Worm (Caenorhabditis elegans) whole organism, young adult: ENCODE data around the gene F17C11.26.
A peak's percentile ranks its signal among the peaks of the same experiment; 100 is the strongest.

Source experiments
- B0035.1 ChIP-seq: sonication (generic microtip); optimal IDR thresholded peaks from 2 replicates; lab custom pipeline; 2016; ENCODE audit warnings: missing genetic modification characterization, mild to moderate bottlenecking, missing compliant biosample characterization, missing genotype, missing genetic modification reagents
- B0336.3 ChIP-seq: fragments of 200-800 bp; sonication (Bioruptor generic); IDR thresholded peaks from 2 replicates; pipeline ENCODE4 v1.3.6; 2022; ENCODE audit warnings: missing genetic modification characterization, missing compliant biosample characterization
- C17E4.6 ChIP-seq: fragments of 200-800 bp; sonication (Bioruptor generic); IDR thresholded peaks from 2 replicates; pipeline ENCODE4 v1.3.6; 2022; ENCODE audit warnings: missing genetic modification reagents, missing genetic modification characterization, missing compliant biosample characterization
- D2030.7 ChIP-seq: fragments of 200-800 bp; sonication (Bioruptor generic); IDR thresholded peaks from 2 replicates; pipeline ENCODE4 v1.3.6; 2022; ENCODE audit warnings: missing genetic modification reagents, missing genetic modification characterization, missing compliant biosample characterization
- F39B2.1 ChIP-seq: fragments of 200-800 bp; sonication (Bioruptor generic); IDR thresholded peaks from 2 replicates; pipeline ENCODE4 v1.3.6; 2022; ENCODE audit warnings: missing genetic modification reagents, missing genetic modification characterization, missing compliant biosample characterization
- F49E8.2 ChIP-seq: sonication (generic microtip); optimal IDR thresholded peaks from 3 replicates; lab custom pipeline; 2017; ENCODE audit warnings: missing genetic modification characterization, mild to moderate bottlenecking, missing compliant biosample characterization, antibody characterized with exemption, moderate library complexity; ENCODE audit not compliant: insufficient read depth
- T07F8.4 ChIP-seq: sonication (generic microtip); optimal IDR thresholded peaks from 2 replicates; lab custom pipeline; 2016; ENCODE audit warnings: mild to moderate bottlenecking, missing genetic modification characterization, moderate library complexity, missing compliant biosample characterization
- Y95B8A.8 ChIP-seq: fragments of 200-800 bp; sonication (Bioruptor generic); IDR thresholded peaks from 2 replicates; pipeline ENCODE4 v1.3.6; 2022; ENCODE audit warnings: missing genetic modification reagents, missing genetic modification characterization, missing compliant biosample characterization
- ZK185.1 ChIP-seq: sonication (generic microtip); optimal IDR thresholded peaks from 2 replicates; lab custom pipeline; 2016; ENCODE audit warnings: mild to moderate bottlenecking, missing genetic modification characterization, missing compliant biosample characterization; ENCODE audit not compliant: poor library complexity, severe bottlenecking
- ama-1 ChIP-seq, 3 experiments: fragments of 150-350 bp in 1 of 3; sonication (generic microtip) in 2 of 3; optimal IDR thresholded peaks; 2 replicates each; lab custom pipeline; 2014 to 2018; ENCODE audit warnings: missing biosample characterization in 2 of 3, missing genetic modification characterization in 2 of 3, missing genetic modification reagents in 2 of 3
- aptf-3 ChIP-seq: fragments of 200-800 bp; sonication (Bioruptor generic); IDR thresholded peaks from 2 replicates; pipeline ENCODE4 v1.3.6; 2022; ENCODE audit warnings: missing genetic modification characterization, missing compliant biosample characterization
- attf-5 ChIP-seq: fragments of 200-800 bp; sonication (Bioruptor generic); optimal IDR thresholded peaks from 2 replicates; lab custom pipeline; 2018; ENCODE audit warnings: mild to moderate bottlenecking, missing genetic modification characterization, missing compliant biosample characterization
- cebp-2 ChIP-seq: fragments of 200-800 bp; sonication (Bioruptor generic); IDR thresholded peaks from 2 replicates; pipeline ENCODE4 v1.3.6; 2022; ENCODE audit warnings: missing genetic modification characterization, missing compliant biosample characterization
- chd-7 ChIP-seq: sonication (generic microtip); optimal IDR thresholded peaks from 2 replicates; lab custom pipeline; 2016; ENCODE audit warnings: mild to moderate bottlenecking, missing genetic modification characterization, moderate library complexity, missing compliant biosample characterization
- ets-4 ChIP-seq: fragments of 200-800 bp; sonication (Bioruptor generic); optimal IDR thresholded peaks from 2 replicates; lab custom pipeline; 2018; ENCODE audit warnings: mild to moderate bottlenecking, missing genetic modification characterization, missing compliant biosample characterization
- hmg-1.2 ChIP-seq: fragments of 200-800 bp; sonication (Bioruptor generic); IDR thresholded peaks from 2 replicates; pipeline ENCODE4 v1.3.6; 2022; ENCODE audit warnings: missing genetic modification reagents, missing genetic modification characterization, missing compliant biosample characterization
- hmg-20 ChIP-seq: fragments of 200-800 bp; sonication (Bioruptor generic); IDR thresholded peaks from 2 replicates; pipeline ENCODE4 v1.3.6; 2022; ENCODE audit warnings: missing genetic modification reagents, missing genetic modification characterization, missing compliant biosample characterization
- hrde-1 ChIP-seq: sonication (generic microtip); optimal IDR thresholded peaks from 2 replicates; lab custom pipeline; 2016; ENCODE audit warnings: missing genetic modification characterization, mild to moderate bottlenecking, missing compliant biosample characterization, moderate library complexity, missing genotype, missing genetic modification reagents, borderline replicate concordance
- hsf-1 ChIP-seq: fragments of 200-800 bp; sonication (Bioruptor generic); IDR thresholded peaks from 2 replicates; pipeline ENCODE4 v1.3.6; 2022; ENCODE audit warnings: missing genetic modification reagents, missing genetic modification characterization, missing compliant biosample characterization
- lag-1 ChIP-seq: fragments of 200-800 bp; sonication (Bioruptor generic); IDR thresholded peaks from 2 replicates; pipeline ENCODE4 v1.3.6; 2022; ENCODE audit warnings: missing genetic modification reagents, missing genetic modification characterization, missing compliant biosample characterization
- let-607 ChIP-seq, 2 experiments: fragments of 200-800 bp in 1 of 2; sonication (Bioruptor generic) in 1 of 2; sonication (generic microtip) in 1 of 2; optimal IDR thresholded peaks; 2 replicates each; lab custom pipeline; 2016 to 2018; ENCODE audit warnings: mild to moderate bottlenecking in 2 of 2, missing compliant biosample characterization in 2 of 2, missing genetic modification characterization in 2 of 2, moderate library complexity in 2 of 2, missing genotype in 1 of 2
- lin-26 ChIP-seq: fragments of 200-800 bp; sonication (Bioruptor generic); IDR thresholded peaks from 2 replicates; pipeline ENCODE4 v1.3.6; 2022; ENCODE audit warnings: missing genetic modification reagents, missing genetic modification characterization, missing compliant biosample characterization
- lin-35 ChIP-seq, 3 experiments: fragments of 150-350 bp in 2 of 3; sonication (generic microtip) in 1 of 3; optimal IDR thresholded peaks; 2 replicates each; lab custom pipeline; 2014 to 2018; ENCODE audit warnings: missing biosample characterization in 3 of 3, missing genetic modification characterization in 3 of 3, missing genetic modification reagents in 3 of 3
- lin-54 ChIP-seq: fragments of 200-800 bp; sonication (Bioruptor generic); optimal IDR thresholded peaks from 2 replicates; lab custom pipeline; 2018; ENCODE audit warnings: mild to moderate bottlenecking, missing genetic modification characterization, missing compliant biosample characterization
- lir-1 ChIP-seq: fragments of 200-800 bp; sonication (Bioruptor generic); conservative IDR thresholded peaks from 2 replicates; pipeline ENCODE4 v1.3.6; 2022; ENCODE audit warnings: missing genetic modification reagents, missing genetic modification characterization, missing compliant biosample characterization
- madf-3 ChIP-seq: fragments of 200-800 bp; sonication (Bioruptor generic); IDR thresholded peaks from 2 replicates; pipeline ENCODE4 v1.3.6; 2022; ENCODE audit warnings: missing genetic modification reagents, missing genetic modification characterization, missing compliant biosample characterization
- madf-6 ChIP-seq: fragments of 200-800 bp; sonication (Bioruptor generic); IDR thresholded peaks from 2 replicates; pipeline ENCODE4 v1.3.6; 2022; ENCODE audit warnings: missing genetic modification reagents, missing genetic modification characterization, missing compliant biosample characterization
- mcd-1 ChIP-seq: fragments of 200-800 bp; sonication (Bioruptor generic); IDR thresholded peaks from 2 replicates; pipeline ENCODE4 v1.3.6; 2022; ENCODE audit warnings: missing genetic modification reagents, missing genetic modification characterization, missing compliant biosample characterization
- nfyb-1 ChIP-seq: fragments of 200-800 bp; sonication (Bioruptor generic); IDR thresholded peaks from 2 replicates; pipeline ENCODE4 v1.3.6; 2022; ENCODE audit warnings: missing genetic modification reagents, missing genetic modification characterization, missing compliant biosample characterization
- pbrm-1 ChIP-seq: fragments of 200-800 bp; sonication (Bioruptor generic); IDR thresholded peaks from 2 replicates; pipeline ENCODE4 v1.3.6; 2022; ENCODE audit warnings: missing genetic modification reagents, missing genetic modification characterization, missing compliant biosample characterization
- pha-4 ChIP-seq: fragments of 150-350 bp; sonication (generic microtip); optimal IDR thresholded peaks from 2 replicates; lab custom pipeline; 2014; ENCODE audit warnings: missing biosample characterization, missing genetic modification reagents, missing genetic modification characterization
- repo-1 ChIP-seq: sonication (generic microtip); optimal IDR thresholded peaks from 2 replicates; lab custom pipeline; 2017; ENCODE audit warnings: mild to moderate bottlenecking, missing genetic modification characterization, missing compliant biosample characterization
- sdz-38 ChIP-seq: sonication (generic microtip); optimal IDR thresholded peaks from 2 replicates; lab custom pipeline; 2016; ENCODE audit warnings: missing genotype, missing genetic modification characterization, missing compliant biosample characterization
- sea-2 ChIP-seq: fragments of 200-800 bp; sonication (Bioruptor generic); IDR thresholded peaks from 2 replicates; pipeline ENCODE4 v1.3.6; 2022; ENCODE audit warnings: missing genetic modification characterization, missing compliant biosample characterization
- snpc-4 ChIP-seq, 5 experiments: fragments of 150-350 bp in 1 of 5; sonication (generic microtip) in 4 of 5; optimal IDR thresholded peaks; 2 replicates each; lab custom pipeline; 2014 to 2018; ENCODE audit warnings: missing genetic modification characterization in 5 of 5, missing biosample characterization in 3 of 5, antibody characterized with exemption in 2 of 5, mild to moderate bottlenecking in 2 of 5, missing compliant biosample characterization in 2 of 5, missing genotype in 2 of 5, moderate library complexity in 2 of 5, missing genetic modification reagents in 1 of 5
- somi-1 ChIP-seq: fragments of 200-800 bp; sonication (Bioruptor generic); optimal IDR thresholded peaks from 2 replicates; lab custom pipeline; 2018; ENCODE audit warnings: mild to moderate bottlenecking, missing genetic modification characterization, missing compliant biosample characterization
- tlf-1 ChIP-seq: fragments of 200-800 bp; sonication (Bioruptor generic); optimal IDR thresholded peaks from 2 replicates; lab custom pipeline; 2018; ENCODE audit warnings: mild to moderate bottlenecking, missing genetic modification characterization, missing compliant biosample characterization
- unc-130 ChIP-seq: sonication (generic microtip); optimal IDR thresholded peaks from 2 replicates; lab custom pipeline; 2016; ENCODE audit warnings: missing genetic modification reagents, missing genetic modification characterization, missing compliant biosample characterization
- unc-62 ChIP-seq: fragments of 150-350 bp; optimal IDR thresholded peaks from 2 replicates; lab custom pipeline; 2014; ENCODE audit warnings: missing biosample characterization, missing genetic modification reagents, missing genetic modification characterization
- zfh-2 ChIP-seq: fragments of 200-800 bp; sonication (Bioruptor generic); conservative IDR thresholded peaks from 2 replicates; pipeline ENCODE4 v1.3.6; 2022; ENCODE audit warnings: missing genetic modification reagents, missing genetic modification characterization, missing compliant biosample characterization
- zim-3 ChIP-seq: sonication (generic microtip); optimal IDR thresholded peaks from 2 replicates; lab custom pipeline; 2017; ENCODE audit warnings: mild to moderate bottlenecking, missing genetic modification characterization, moderate library complexity, missing compliant biosample characterization
- ztf-22 ChIP-seq: fragments of 200-800 bp; sonication (Bioruptor generic); optimal IDR thresholded peaks from 2 replicates; lab custom pipeline; 2018; ENCODE audit warnings: mild to moderate bottlenecking, missing genetic modification characterization, moderate library complexity, missing compliant biosample characterization

F17C11.26 gene

ce11 chrV:10966874-10967273, 25.6 kb downstream of the F17C11.26 start:
- TF ChIP-seq madf-6 (GFP tag; lab: Robert Waterston, UW), result peak; percentile 45; the same call in 1 of the 2 replicates
- TF ChIP-seq mcd-1 (GFP tag; lab: Robert Waterston, UW), result peak; percentile 56
- TF ChIP-seq lir-1 (GFP tag; lab: Robert Waterston, UW), result no peak
- no peak for TF ChIP-seq sdz-38
- TF ChIP-seq nfyb-1 (GFP tag; lab: Robert Waterston, UW), result 0 out of 2 replicates have a peak, but pooled peaks have one; percentile 23
- peak; percentile 61 for TF ChIP-seq zfh-2 (GFP tag; lab: Robert Waterston, UW)
- no peak; the same call in 1 of the 2 replicates for TF ChIP-seq hmg-1.2 (GFP tag; lab: Robert Waterston, UW)
- no peak for TF ChIP-seq lin-54 (GFP tag; lab: Kevin White, UChicago)
- TF ChIP-seq hmg-20 (GFP tag; lab: Robert Waterston, UW), result 0 out of 2 replicates have a peak, but pooled peaks have one; percentile 27
- no peak for TF ChIP-seq somi-1 (GFP tag; lab: Kevin White, UChicago)
- TF ChIP-seq cebp-2 (GFP tag; lab: Robert Waterston, UW), result no peak
- no peak for TF ChIP-seq B0035.1
- TF ChIP-seq madf-3 (GFP tag; lab: Robert Waterston, UW), result peak; percentile 14; the same call in 1 of the 2 replicates
- TF ChIP-seq Y95B8A.8, result no peak
- TF ChIP-seq unc-62 (GFP tag; lab: Kevin White, UChicago), result no peak
- no peak for TF ChIP-seq zim-3 (tag; lab: Kevin White, UChicago)
- peak; percentile 46; the same call in 1 of the 2 replicates for TF ChIP-seq hsf-1 (GFP tag; lab: Robert Waterston, UW)
- TF ChIP-seq lag-1, result 0 out of 2 replicates have a peak, but pooled peaks have one; percentile 21
- TF ChIP-seq snpc-4 (GFP tag; optimal IDR thresholded peaks at IDR 0.05; lab: Kevin White, UChicago), result no peak
- TF ChIP-seq snpc-4 (tag; optimal IDR thresholded peaks at IDR 0.05; lab: Kevin White, UChicago), result peak in 1 of 4 experiments; percentile 54
- peak; percentile 8 for TF ChIP-seq repo-1
- TF ChIP-seq C17E4.6 (GFP tag; lab: Robert Waterston, UW), result no peak
- peak; percentile 37 for TF ChIP-seq chd-7 (tag; lab: Kevin White, UChicago)
- 0 out of 2 replicates have a peak, but pooled peaks have one; percentile 53 for TF ChIP-seq B0336.3 (GFP tag; lab: Robert Waterston, UW)

DNA sequence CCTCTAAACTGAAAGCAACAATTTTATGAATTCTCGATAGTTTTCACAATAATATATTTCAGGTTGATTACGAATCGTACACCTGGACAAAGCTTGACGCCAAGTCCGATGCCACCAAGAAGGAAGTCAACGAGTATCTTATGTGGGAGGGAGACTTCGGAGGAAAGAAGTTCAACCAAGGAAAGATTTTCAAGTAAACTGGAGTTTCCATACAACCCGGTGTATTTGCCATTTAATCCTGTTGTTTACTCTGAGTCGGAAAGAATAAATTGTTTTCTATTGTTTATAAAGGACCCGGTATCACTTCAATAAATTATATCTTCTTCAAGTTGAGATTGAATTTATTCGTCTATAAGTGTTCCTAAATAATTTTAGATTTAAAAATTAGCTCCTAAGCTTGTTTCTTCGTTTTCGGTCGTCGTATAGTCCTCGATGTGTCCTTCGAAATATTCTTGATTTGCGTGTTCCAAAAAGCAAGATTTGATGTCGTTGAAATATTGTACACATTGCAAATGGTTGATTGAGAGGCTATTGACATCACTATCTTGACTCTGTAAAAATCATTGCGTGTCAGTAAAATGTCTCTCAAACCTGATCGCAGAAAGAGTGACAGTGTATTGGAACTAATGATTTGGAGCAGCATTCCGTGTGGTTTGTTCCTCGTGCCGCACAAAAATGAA, 26.5 kb downstream of the F17C11.26 start:
- TF ChIP-seq hrde-1 (tag; lab: Kevin White, UChicago), result peak; percentile 43
- peak; percentile 56; the same call in 1 of the 2 replicates for TF ChIP-seq F39B2.1 (GFP tag; lab: Robert Waterston, UW)
- TF ChIP-seq mcd-1 (GFP tag; lab: Robert Waterston, UW), result peak; percentile 22; the same call in 1 of the 2 replicates
- 0 out of 2 replicates have a peak, but pooled peaks have one; percentile 11 for TF ChIP-seq D2030.7 (GFP tag; lab: Robert Waterston, UW)
- peak; percentile 41 for TF ChIP-seq ztf-22
- peak; percentile 17; the same call in 1 of the 2 replicates for TF ChIP-seq lin-26 (GFP tag; lab: Robert Waterston, UW)
- no peak for TF ChIP-seq ama-1 (optimal IDR thresholded peaks at IDR 0.05; lab: Kevin White, UChicago)
- peak in 1 of 2 experiments; percentile 92 for TF ChIP-seq ama-1 (GFP tag; optimal IDR thresholded peaks at IDR 0.05; lab: Kevin White, UChicago)
- peak; percentile 50 for TF ChIP-seq tlf-1
- TF ChIP-seq ZK185.1 (tag; lab: Kevin White, UChicago), result peak; percentile 27
- TF ChIP-seq nfyb-1 (GFP tag; lab: Robert Waterston, UW), result peak; percentile 52; the same call in 1 of the 2 replicates
- TF ChIP-seq snpc-4 (GFP tag; optimal IDR thresholded peaks at IDR 0.05; lab: Kevin White, UChicago), result no peak
- peak in 1 of 4 experiments; percentile 51 for TF ChIP-seq snpc-4 (tag; optimal IDR thresholded peaks at IDR 0.05; lab: Kevin White, UChicago)
- TF ChIP-seq pbrm-1 (GFP tag; lab: Robert Waterston, UW), result peak; percentile 34; the same call in 1 of the 2 replicates
- TF ChIP-seq F49E8.2 (tag; lab: Kevin White, UChicago), result peak; percentile 83
- no peak for TF ChIP-seq aptf-3 (GFP tag; lab: Robert Waterston, UW)
- peak; percentile 89 for TF ChIP-seq pha-4 (tag; lab: Kevin White, UChicago)
- TF ChIP-seq unc-62 (GFP tag; lab: Kevin White, UChicago), result peak; percentile 92
- TF ChIP-seq sea-2 (GFP tag; lab: Robert Waterston, UW), result no peak
- TF ChIP-seq madf-3 (GFP tag; lab: Robert Waterston, UW), result 0 out of 2 replicates have a peak, but pooled peaks have one; percentile 15
- peak; percentile 24 for TF ChIP-seq attf-5
- TF ChIP-seq repo-1, result peak; percentile 74
- TF ChIP-seq T07F8.4, result peak; percentile 38
- peak; percentile 98 to 99 for TF ChIP-seq let-607 (tag; optimal IDR thresholded peaks at IDR 0.05; lab: Kevin White, UChicago)
- peak; percentile 72 for TF ChIP-seq ets-4 (GFP tag; lab: Kevin White, UChicago)
- TF ChIP-seq lin-35 (GFP tag; optimal IDR thresholded peaks at IDR 0.05; lab: Kevin White, UChicago), result peak in 1 of 3 experiments; percentile 55
- peak; percentile 51 for TF ChIP-seq unc-130 (GFP tag; lab: Kevin White, UChicago)
